Fruit fly (Drosophila melanogaster): Measurements from ENCODE around the gene CG5149.

CG5149 gene

DNA sequence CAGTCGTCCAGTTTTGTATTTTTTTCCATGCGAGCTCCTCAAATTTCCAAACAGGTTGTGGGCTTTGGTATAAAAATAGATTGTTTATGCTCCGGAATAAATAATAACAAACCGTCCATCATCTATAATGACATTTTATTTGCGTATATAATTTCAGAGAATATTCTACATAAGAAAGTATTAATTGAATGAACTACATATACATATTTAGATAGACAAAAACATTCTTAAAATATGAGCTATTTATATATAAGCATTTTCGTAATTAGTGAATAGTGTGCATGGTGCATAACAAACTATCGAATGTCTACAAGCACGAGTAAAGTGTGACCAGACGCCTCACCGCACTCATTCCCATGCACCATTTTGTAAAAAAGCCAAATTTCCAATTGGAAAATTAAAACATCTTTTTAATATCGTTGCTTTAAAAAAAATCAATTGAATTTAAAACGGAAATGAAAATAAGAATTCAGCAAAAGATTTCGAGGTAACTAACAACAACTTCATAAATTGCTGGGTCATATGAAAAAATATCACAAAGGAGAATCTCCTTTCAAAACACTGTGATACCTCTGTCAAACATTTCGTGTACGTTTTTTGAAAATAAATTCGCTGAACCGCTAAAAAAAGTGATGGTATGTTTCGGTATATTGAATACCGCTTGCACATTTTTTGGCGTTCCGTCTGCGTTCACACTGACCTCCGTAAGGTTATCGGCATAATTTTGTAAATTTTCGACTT lies 38.4 kb upstream of the CG5149 start, which contains the start of gene muc (continued):
- TF ChIP-seq CG18011 (GFP tag; optimal IDR thresholded peaks at IDR 0.05), result no peak
- peak; percentile 26 for TF ChIP-seq sd (tag; optimal IDR thresholded peaks at IDR 0.05)
- peak; percentile 54 for TF ChIP-seq CG17186 (GFP tag; optimal IDR thresholded peaks at IDR 0.05)
- TF ChIP-seq bbx (GFP tag; IDR thresholded peaks at IDR 0.05; ENCODE audit: partially characterized antibody), result peak; percentile 80
- TF ChIP-seq sim (GFP tag; IDR thresholded peaks at IDR 0.05), result no peak
- TF ChIP-seq Dp (GFP tag; optimal IDR thresholded peaks at IDR 0.05), result peak; percentile 49
- TF ChIP-seq CG3995 (GFP tag; optimal IDR thresholded peaks at IDR 0.05), result peak; percentile 3
- peak; percentile 68 for TF ChIP-seq CG12391 (tag; optimal IDR thresholded peaks at IDR 0.05)
- peak; percentile 80 for TF ChIP-seq kah (GFP tag; optimal IDR thresholded peaks at IDR 0.05)
- TF ChIP-seq rib (GFP tag; IDR thresholded peaks at IDR 0.05), result no peak
- no peak for TF ChIP-seq wor (GFP tag; IDR thresholded peaks at IDR 0.05)
- peak; percentile 13 for TF ChIP-seq CG10654 (GFP tag; optimal IDR thresholded peaks at IDR 0.05)
- peak; percentile 59 for TF ChIP-seq Med (GFP tag)
- peak; percentile 15 for TF ChIP-seq CG18619 (GFP tag; optimal IDR thresholded peaks at IDR 0.05)
- TF ChIP-seq CG1233 (GFP tag; optimal IDR thresholded peaks at IDR 0.05), result no peak
- TF ChIP-seq Lim3 (GFP tag; IDR thresholded peaks at IDR 0.05), result no peak
- TF ChIP-seq dmrt99B (tag; optimal IDR thresholded peaks at IDR 0.05), result peak; percentile 31
- no peak for TF ChIP-seq Deaf1 (tag; optimal IDR thresholded peaks at IDR 0.05)
- TF ChIP-seq tna (GFP tag; IDR thresholded peaks at IDR 0.05; ENCODE audit: partially characterized antibody), result no peak
- no peak for TF ChIP-seq CG13123 (GFP tag; optimal IDR thresholded peaks at IDR 0.05)
- peak; percentile 30 for TF ChIP-seq CG12104 (GFP tag; optimal IDR thresholded peaks at IDR 0.05)
- peak; percentile 2 for TF ChIP-seq Fer2 (tag; optimal IDR thresholded peaks at IDR 0.05)
- TF ChIP-seq Aef1 (GFP tag; IDR thresholded peaks at IDR 0.05), result no peak
- TF ChIP-seq CG15696 (tag; optimal IDR thresholded peaks at IDR 0.05), result peak; percentile 26
- no peak for TF ChIP-seq fd102C (GFP tag; optimal IDR thresholded peaks at IDR 0.05)
- no peak for TF ChIP-seq CG12299 (tag; optimal IDR thresholded peaks at IDR 0.05)
- TF ChIP-seq Dref (GFP tag; IDR thresholded peaks at IDR 0.05), result peak; percentile 46
- no peak for TF ChIP-seq br (optimal IDR thresholded peaks at IDR 0.05)
- no peak for TF ChIP-seq CG3726 (GFP tag; IDR thresholded peaks at IDR 0.05)
- no peak for TF ChIP-seq CG12219 (GFP tag; optimal IDR thresholded peaks at IDR 0.05)
- TF ChIP-seq CG6683 (GFP tag; optimal IDR thresholded peaks at IDR 0.05), result no peak
- no peak for TF ChIP-seq CG2199 (GFP tag; IDR thresholded peaks at IDR 0.05)
- TF ChIP-seq CG2116 (GFP tag; optimal IDR thresholded peaks at IDR 0.05), result peak; percentile 52
- TF ChIP-seq abd-A (tag; optimal IDR thresholded peaks at IDR 0.05), result peak; percentile 53
- peak; percentile 43 for TF ChIP-seq Chrac-16 (GFP tag; optimal IDR thresholded peaks at IDR 0.05)
- peak; percentile 40 for TF ChIP-seq nerfin-1 (tag; optimal IDR thresholded peaks at IDR 0.05)
- TF ChIP-seq CG11456 (GFP tag; IDR thresholded peaks at IDR 0.05), result peak; percentile 63; the same call in 1 of the 3 replicates
- TF ChIP-seq pita (GFP tag; optimal IDR thresholded peaks at IDR 0.05), result no peak
- peak; percentile 33 for TF ChIP-seq B-H2 (GFP tag; optimal IDR thresholded peaks at IDR 0.05)
- TF ChIP-seq gfzf (GFP tag; optimal IDR thresholded peaks at IDR 0.05), result peak; percentile 89
- peak; percentile 40 for TF ChIP-seq Mad (GFP tag; optimal IDR thresholded peaks at IDR 0.05)
- no peak for TF ChIP-seq salm (tag; optimal IDR thresholded peaks at IDR 0.05)
- TF ChIP-seq chif (GFP tag; optimal IDR thresholded peaks at IDR 0.05), result peak in 1 of 2 experiments; percentile 60
- peak in 1 of 2 experiments; percentile 16 for TF ChIP-seq Hr78 (GFP tag; optimal IDR thresholded peaks at IDR 0.05)
- TF ChIP-seq Rfx (GFP tag; IDR thresholded peaks at IDR 0.05), result peak; percentile 64
- TF ChIP-seq CG8290 (GFP tag; optimal IDR thresholded peaks at IDR 0.05), result no peak
- peak in 1 of 2 experiments; percentile 73 for TF ChIP-seq CG8290 (tag; optimal IDR thresholded peaks at IDR 0.05)
- TF ChIP-seq Optix (GFP tag; IDR thresholded peaks at IDR 0.05), result no peak
- TF ChIP-seq odd (GFP tag; optimal IDR thresholded peaks at IDR 0.05), result no peak
- peak; percentile 70 for TF ChIP-seq CG1603 (tag; optimal IDR thresholded peaks at IDR 0.05)

All from whole organism, embryonic.